Fruit fly (Drosophila melanogaster): Measurements from ENCODE around the gene Nepl13.

DNA sequence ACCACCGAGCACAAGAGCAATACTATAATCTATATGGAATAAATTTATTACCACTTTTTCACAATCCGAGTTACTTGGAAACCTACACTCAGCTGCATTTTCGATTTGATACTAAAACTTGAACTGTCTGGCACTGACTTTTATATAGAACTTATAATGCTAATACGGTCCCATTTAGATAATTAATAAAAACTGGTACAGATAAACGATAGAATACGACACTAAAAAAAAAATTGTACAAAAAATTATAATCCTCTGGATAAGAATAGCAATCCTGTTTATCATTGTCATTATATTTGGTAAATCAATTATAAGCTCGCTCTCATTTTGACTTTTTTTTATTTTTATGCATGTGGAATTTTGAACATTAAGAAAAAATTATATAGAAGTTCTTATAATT, 9.3 kb upstream of the Nepl13 start, which contains the start of gene CG43093:
- no peak for TF ChIP-seq h (optimal IDR thresholded peaks at IDR 0.05)
- no peak for TF ChIP-seq Myc (optimal IDR thresholded peaks at IDR 0.05)
- no peak for TF ChIP-seq Sin3A (optimal IDR thresholded peaks at IDR 0.05)
- TF ChIP-seq ttk (optimal IDR thresholded peaks at IDR 0.05): no peak
- TF ChIP-seq psq (optimal IDR thresholded peaks at IDR 0.05): no peak
